Worm (Caenorhabditis elegans) whole organism, mixed stage, embryonic: Measurements from ENCODE around the gene F59D12.3.

ENCODE experiments used
- M03D4.4 ChIP-seq: sonication (generic microtip); optimal IDR thresholded peaks from 2 replicates; lab custom pipeline; 2017; ENCODE audit warnings: mild to moderate bottlenecking, missing genetic modification characterization, missing compliant biosample characterization
- bed-3 ChIP-seq: fragments of 200-800 bp; sonication (Bioruptor generic); optimal IDR thresholded peaks from 3 replicates; lab custom pipeline; 2018; ENCODE audit warnings: mild to moderate bottlenecking, missing genetic modification characterization, moderate library complexity, missing compliant biosample characterization
- blmp-1 ChIP-seq: fragments of 150-350 bp; optimal IDR thresholded peaks from 2 replicates; lab custom pipeline; 2014; ENCODE audit warnings: missing biosample characterization, missing genetic modification characterization
- ceh-39 ChIP-seq: fragments of 150-350 bp; optimal IDR thresholded peaks from 2 replicates; lab custom pipeline; 2014; ENCODE audit warnings: missing biosample characterization, missing genetic modification characterization
- ceh-43 ChIP-seq: fragments of 200-800 bp; sonication (Bioruptor generic); optimal IDR thresholded peaks from 2 replicates; lab custom pipeline; 2018; ENCODE audit warnings: mild to moderate bottlenecking, missing genetic modification characterization, moderate library complexity, missing compliant biosample characterization
- ceh-83 ChIP-seq: fragments of 200-800 bp; sonication (Bioruptor generic); optimal IDR thresholded peaks from 2 replicates; lab custom pipeline; 2018; ENCODE audit warnings: mild to moderate bottlenecking, missing genetic modification characterization, missing compliant biosample characterization
- ces-1 ChIP-seq: fragments of 150-350 bp; optimal IDR thresholded peaks from 2 replicates; lab custom pipeline; 2014; ENCODE audit warnings: missing biosample characterization, missing genetic modification reagents, missing genetic modification characterization
- cnd-1 ChIP-seq: fragments of 200-800 bp; sonication (Bioruptor generic); optimal IDR thresholded peaks from 2 replicates; lab custom pipeline; 2018; ENCODE audit warnings: mild to moderate bottlenecking, missing genetic modification characterization, missing compliant biosample characterization
- drap-1 ChIP-seq: fragments of 200-800 bp; sonication (Bioruptor generic); optimal IDR thresholded peaks from 3 replicates; lab custom pipeline; 2018; ENCODE audit warnings: mild to moderate bottlenecking, missing genetic modification characterization, missing compliant biosample characterization
- elt-1 ChIP-seq: sonication (generic microtip); optimal IDR thresholded peaks from 2 replicates; lab custom pipeline; 2017; ENCODE audit warnings: missing genetic modification characterization, mild to moderate bottlenecking, missing compliant biosample characterization, antibody characterized with exemption, moderate library complexity, borderline replicate concordance; ENCODE audit not compliant: insufficient read depth
- elt-3 ChIP-seq: fragments of 150-350 bp; optimal IDR thresholded peaks from 2 replicates; lab custom pipeline; 2014; ENCODE audit warnings: missing biosample characterization, missing genetic modification characterization
- flh-1 ChIP-seq: fragments of 200-800 bp; sonication (Bioruptor generic); optimal IDR thresholded peaks from 2 replicates; lab custom pipeline; 2018; ENCODE audit warnings: mild to moderate bottlenecking, missing genetic modification characterization, moderate library complexity, missing compliant biosample characterization
- ham-2 ChIP-seq: fragments of 200-800 bp; sonication (Bioruptor generic); optimal IDR thresholded peaks from 2 replicates; lab custom pipeline; 2018; ENCODE audit warnings: mild to moderate bottlenecking, missing genetic modification characterization, missing compliant biosample characterization
- hlh-1 ChIP-seq: fragments of 150-350 bp; optimal IDR thresholded peaks from 2 replicates; lab custom pipeline; 2014; ENCODE audit warnings: missing biosample characterization, missing genetic modification reagents, missing genetic modification characterization
- lin-13 ChIP-seq: fragments of 150-350 bp; optimal IDR thresholded peaks from 2 replicates; lab custom pipeline; 2014; ENCODE audit warnings: missing biosample characterization, missing genetic modification characterization
- lin-32 ChIP-seq: fragments of 200-800 bp; sonication (Bioruptor generic); optimal IDR thresholded peaks from 2 replicates; lab custom pipeline; 2018; ENCODE audit warnings: mild to moderate bottlenecking, missing genetic modification characterization, missing compliant biosample characterization
- lsy-2 ChIP-seq: fragments of 150-350 bp; optimal IDR thresholded peaks from 2 replicates; lab custom pipeline; 2014; ENCODE audit warnings: missing biosample characterization, missing genetic modification characterization
- mab-5 ChIP-seq: fragments of 150-350 bp; optimal IDR thresholded peaks from 2 replicates; lab custom pipeline; 2014; ENCODE audit warnings: missing biosample characterization, missing genetic modification characterization
- mep-1 ChIP-seq: fragments of 150-350 bp; optimal IDR thresholded peaks from 2 replicates; lab custom pipeline; 2017; ENCODE audit warnings: missing biosample characterization, missing genetic modification reagents, missing genetic modification characterization, inconsistent platforms
- mls-2 ChIP-seq: sonication (generic microtip); optimal IDR thresholded peaks from 2 replicates; lab custom pipeline; 2016; ENCODE audit warnings: mild to moderate bottlenecking, missing genetic modification characterization, moderate library complexity, missing compliant biosample characterization
- nhr-12 ChIP-seq: fragments of 150-350 bp; optimal IDR thresholded peaks from 2 replicates; lab custom pipeline; 2014; ENCODE audit warnings: missing biosample characterization, missing genetic modification characterization
- nhr-2 ChIP-seq: fragments of 150-350 bp; optimal IDR thresholded peaks from 2 replicates; lab custom pipeline; 2014; ENCODE audit warnings: missing biosample characterization, missing genetic modification characterization
- nhr-237 ChIP-seq: fragments of 150-350 bp; optimal IDR thresholded peaks from 2 replicates; lab custom pipeline; 2014; ENCODE audit warnings: missing biosample characterization, missing genetic modification characterization
- nhr-28 ChIP-seq: fragments of 150-350 bp; optimal IDR thresholded peaks from 2 replicates; lab custom pipeline; 2014; ENCODE audit warnings: missing biosample characterization, missing genetic modification characterization
- nhr-76 ChIP-seq: sonication (generic microtip); optimal IDR thresholded peaks from 2 replicates; lab custom pipeline; 2017; ENCODE audit warnings: missing biosample characterization, missing genetic modification characterization
- pha-4 ChIP-seq: fragments of 150-350 bp; optimal IDR thresholded peaks from 2 replicates; lab custom pipeline; 2018; ENCODE audit warnings: missing biosample characterization, missing genetic modification reagents, missing genetic modification characterization
- sem-2 ChIP-seq: fragments of 200-800 bp; sonication (Bioruptor generic); optimal IDR thresholded peaks from 2 replicates; lab custom pipeline; 2018; ENCODE audit warnings: mild to moderate bottlenecking, missing genetic modification characterization, missing compliant biosample characterization
- snpc-4 ChIP-seq: fragments of 150-350 bp; optimal IDR thresholded peaks from 2 replicates; lab custom pipeline; 2014; ENCODE audit warnings: missing biosample characterization, missing genetic modification characterization
- sptf-1 ChIP-seq: sonication (generic microtip); optimal IDR thresholded peaks from 2 replicates; lab custom pipeline; 2017; ENCODE audit warnings: mild to moderate bottlenecking, missing genetic modification characterization, moderate library complexity, missing compliant biosample characterization
- tbx-8 ChIP-seq: fragments of 200-800 bp; sonication (Bioruptor generic); optimal IDR thresholded peaks from 2 replicates; lab custom pipeline; 2018; ENCODE audit warnings: mild to moderate bottlenecking, missing genetic modification characterization, moderate library complexity, missing compliant biosample characterization
- unc-120 ChIP-seq: sonication (generic microtip); optimal IDR thresholded peaks from 2 replicates; lab custom pipeline; 2017; ENCODE audit warnings: missing genetic modification characterization, missing compliant biosample characterization; ENCODE audit not compliant: poor library complexity, severe bottlenecking
- unc-39 ChIP-seq: fragments of 150-350 bp; optimal IDR thresholded peaks from 2 replicates; lab custom pipeline; 2014; ENCODE audit warnings: missing biosample characterization, missing genetic modification characterization
- unc-62 ChIP-seq: fragments of 150-350 bp; optimal IDR thresholded peaks from 2 replicates; lab custom pipeline; 2014; ENCODE audit warnings: missing biosample characterization, missing genetic modification reagents, missing genetic modification characterization
- zip-8 ChIP-seq: fragments of 150-350 bp; optimal IDR thresholded peaks from 2 replicates; lab custom pipeline; 2014; ENCODE audit warnings: missing biosample characterization, missing genetic modification characterization
- ztf-11 ChIP-seq: fragments of 150-350 bp; optimal IDR thresholded peaks from 2 replicates; lab custom pipeline; 2014; ENCODE audit warnings: missing biosample characterization, missing genetic modification characterization

Gene F59D12.3

DNA sequence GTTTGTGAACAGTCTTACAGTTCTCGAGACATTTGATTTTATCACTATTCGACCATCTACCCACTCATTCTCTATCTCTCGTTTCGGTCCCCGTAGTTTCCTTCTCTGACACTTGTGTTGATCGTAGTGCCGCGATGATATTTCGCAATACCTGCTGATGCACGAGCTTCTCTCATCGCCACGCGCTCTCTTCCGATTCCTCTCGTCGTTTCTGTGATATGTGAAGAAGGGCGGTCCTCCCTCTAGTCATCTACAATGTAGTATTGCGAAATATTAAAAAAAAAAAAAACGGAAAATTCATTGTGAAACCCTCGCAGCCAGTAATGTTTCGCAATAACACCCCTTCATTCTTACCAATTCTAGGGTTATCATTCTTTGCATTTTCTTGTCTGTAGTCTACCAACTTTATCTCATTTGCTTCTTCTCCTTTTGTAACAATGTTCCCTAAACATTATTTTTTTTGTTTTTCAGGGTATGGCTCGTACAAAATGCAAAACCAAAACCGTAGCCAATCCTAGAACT lies 43.2 kb downstream of the F59D12.3 start, which contains the start of gene nipi-3 (continued):
- TF ChIP-seq nhr-2 (tag; lab: Kevin White, UChicago), result no peak
- TF ChIP-seq hlh-1 (tag; lab: Kevin White, UChicago), result peak; percentile 41
- TF ChIP-seq pha-4, result peak; percentile 64
- TF ChIP-seq unc-39, result no peak
- TF ChIP-seq ham-2 (GFP tag; lab: Kevin White, UChicago), result no peak
- TF ChIP-seq nhr-76, result no peak
- no peak for TF ChIP-seq mls-2
- TF ChIP-seq nhr-237 (tag; lab: Kevin White, UChicago), result peak; percentile 96
- TF ChIP-seq, all 35 proteins: peak for 9

DNA sequence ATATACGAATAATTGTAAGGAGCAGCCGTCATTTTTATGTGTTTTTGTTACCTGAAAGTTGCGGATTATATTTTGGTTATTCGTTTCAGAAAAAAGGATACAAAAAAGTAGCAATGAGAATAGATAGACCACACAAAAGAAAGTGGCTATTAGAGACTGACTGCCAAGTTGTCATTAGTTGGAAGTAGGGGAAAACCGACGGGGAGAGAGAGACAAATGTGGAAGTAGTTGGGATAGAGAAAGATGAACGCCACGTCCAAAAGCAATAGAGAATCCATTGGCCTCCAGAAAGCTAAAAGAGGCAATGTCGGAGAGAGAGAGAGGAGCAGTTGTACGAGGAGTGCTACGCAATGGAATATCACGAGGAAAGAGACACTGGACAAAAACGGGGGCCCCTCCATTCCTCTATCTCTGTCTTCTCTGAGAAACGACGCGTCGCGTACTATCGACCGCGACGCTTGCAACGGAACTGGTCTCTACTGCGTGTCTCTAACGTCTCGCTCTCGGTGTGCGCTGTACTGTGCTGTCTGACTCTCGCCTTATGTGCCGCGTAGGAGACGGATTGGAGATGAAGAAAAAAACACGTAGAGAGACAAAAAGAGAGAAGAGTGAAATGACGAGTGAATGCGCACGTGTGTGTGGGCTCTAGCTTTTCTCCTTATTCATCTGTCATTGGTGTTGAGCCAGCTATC lies 44.0 kb downstream of the F59D12.3 start, which contains the start of gene rab-14:
TSS of gene rab-14 (minus strand) at position 51 of the 692 bp plus-strand sequence.
- peak; percentile 46 for TF ChIP-seq drap-1
- TF ChIP-seq flh-1 (GFP tag; lab: Kevin White, UChicago), result no peak
- no peak for TF ChIP-seq snpc-4 (tag; lab: Kevin White, UChicago)
- TF ChIP-seq ceh-43 (GFP tag; lab: Kevin White, UChicago), result no peak
- no peak for TF ChIP-seq mab-5 (tag; lab: Kevin White, UChicago)
- no peak for TF ChIP-seq ham-2 (GFP tag; lab: Kevin White, UChicago)
- no peak for TF ChIP-seq unc-62 (GFP tag; lab: Kevin White, UChicago)
- no peak for TF ChIP-seq elt-1
- TF ChIP-seq ceh-39, result peak; percentile 98
- TF ChIP-seq pha-4, result peak; percentile 79
- TF ChIP-seq unc-120 (tag; lab: Kevin White, UChicago), result peak; percentile 69
- TF ChIP-seq elt-3 (tag; lab: Kevin White, UChicago), result no peak
- no peak for TF ChIP-seq nhr-237 (tag; lab: Kevin White, UChicago)
- peak; percentile 55 for TF ChIP-seq cnd-1 (tag; lab: Kevin White, UChicago)
- TF ChIP-seq sptf-1 (tag; lab: Kevin White, UChicago), result no peak
- TF ChIP-seq nhr-76, result no peak
- peak; percentile 67 for TF ChIP-seq lin-13 (tag; lab: Kevin White, UChicago)
- peak; percentile 44 for TF ChIP-seq hlh-1 (tag; lab: Kevin White, UChicago)
- no peak for TF ChIP-seq ztf-11 (tag; lab: Kevin White, UChicago)
- TF ChIP-seq lsy-2, result peak; percentile 14
- TF ChIP-seq blmp-1, result peak; percentile 30
- TF ChIP-seq sem-2 (GFP tag; lab: Kevin White, UChicago), result no peak
- TF ChIP-seq lin-32, result no peak
- no peak for TF ChIP-seq zip-8 (tag; lab: Kevin White, UChicago)
- TF ChIP-seq M03D4.4 (tag; lab: Kevin White, UChicago), result peak; percentile 44
- TF ChIP-seq nhr-12 (tag; lab: Kevin White, UChicago), result no peak
- TF ChIP-seq mls-2, result peak; percentile 51
- peak; percentile 47 for TF ChIP-seq ces-1
- TF ChIP-seq nhr-2 (tag; lab: Kevin White, UChicago), result no peak
- no peak for TF ChIP-seq unc-39
- TF ChIP-seq bed-3, result no peak
- peak; percentile 70 for TF ChIP-seq mep-1 (tag; lab: Kevin White, UChicago)
- no peak for TF ChIP-seq ceh-83 (GFP tag; lab: Kevin White, UChicago)
- no peak for TF ChIP-seq tbx-8 (GFP tag; lab: Kevin White, UChicago)
- TF ChIP-seq nhr-28, result no peak
- TF ChIP-seq, all 35 proteins: peak for 13

DNA sequence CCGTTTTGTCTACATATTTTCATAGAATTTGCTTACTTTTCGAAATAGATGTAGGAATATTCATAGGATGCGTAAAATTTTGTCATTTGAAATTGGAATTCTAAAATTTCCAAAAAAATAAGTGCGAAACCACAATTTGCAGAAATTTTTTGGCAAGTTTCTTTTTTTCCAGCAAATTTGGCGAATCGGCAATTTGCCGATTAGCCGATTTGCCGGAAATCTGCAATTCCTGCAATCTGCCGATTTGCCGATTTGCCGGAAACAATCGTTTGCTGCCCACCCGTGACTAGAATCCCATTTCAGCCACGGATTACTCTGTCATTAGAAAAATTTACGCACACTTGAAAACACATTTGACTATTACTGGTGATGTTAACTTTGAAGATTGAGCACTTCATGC lies 46.5 kb downstream of the F59D12.3 start:
- TF ChIP-seq unc-39 (no peak), mls-2 (no peak), unc-62 (GFP tag; lab: Kevin White, UChicago) (no peak), lsy-2 (no peak), ceh-83 (GFP tag; lab: Kevin White, UChicago) (no peak), tbx-8 (GFP tag; lab: Kevin White, UChicago) (no peak), elt-1 (no peak), unc-120 (tag; lab: Kevin White, UChicago) (no peak), snpc-4 (tag; lab: Kevin White, UChicago) (no peak), ces-1 (no peak), ceh-39 (no peak), sem-2 (GFP tag; lab: Kevin White, UChicago) (no peak), sptf-1 (tag; lab: Kevin White, UChicago) (no peak)
